3 worm cellular contexts compared by ENCODE assay signal in genomic region chrIII:5709224-5709623, ce11.
TF ChIP-seq lines count a peak whose summit lies in the region.

Gene hpo-28, minus strand, starts transcription at chrIII:5709324.

TF ChIP-seq in whole organism, L1 larva, 84 proteins besides CTCF, POLR2A, EP300 and RAD21:
- TF ChIP-seq fkh-10 (GFP tag; optimal IDR thresholded peaks at IDR 0.05; lab: Kevin White, UChicago) (no peak), Y116A8C.19 (tag; optimal IDR thresholded peaks at IDR 0.05; lab: Kevin White, UChicago; ENCODE audit: borderline replicate concordance) (no peak), snpc-4 (tag; optimal IDR thresholded peaks at IDR 0.05; lab: Kevin White, UChicago) (no peak), pag-3 (tag; optimal IDR thresholded peaks at IDR 0.05; lab: Kevin White, UChicago; ENCODE audit: borderline replicate concordance, insufficient read depth) (no peak), lin-14 (GFP tag; optimal IDR thresholded peaks at IDR 0.05; lab: Kevin White, UChicago) (no peak), rnt-1 (tag; optimal IDR thresholded peaks at IDR 0.05; lab: Kevin White, UChicago) (peak; percentile 13), efl-1 (optimal IDR thresholded peaks at IDR 0.05; lab: Kevin White, UChicago) (no peak), efl-1 (GFP tag; optimal IDR thresholded peaks at IDR 0.05 in 1 of 2; lab: Kevin White, UChicago) (peak in 1 of 2 experiments; percentile 27), lin-13 (GFP tag; optimal IDR thresholded peaks at IDR 0.05; lab: Kevin White, UChicago) (no peak)

TF ChIP-seq in whole organism, L3 larva, 47 proteins besides CTCF, POLR2A, EP300 and RAD21:
- TF ChIP-seq tbx-2 (tag; optimal IDR thresholded peaks at IDR 0.05; lab: Kevin White, UChicago) (no peak), unc-62 (GFP tag; optimal IDR thresholded peaks at IDR 0.05; lab: Kevin White, UChicago) (no peak), elt-2 (tag; optimal IDR thresholded peaks at IDR 0.05; lab: Kevin White, UChicago) (peak; percentile 28)
TF ChIP-seq in whole organism, L3 larva: peak in this region for 1.

TF ChIP-seq in whole organism, mixed stage, embryonic, 35 proteins besides CTCF, POLR2A, EP300 and RAD21:
- TF ChIP-seq zip-8 (tag; optimal IDR thresholded peaks at IDR 0.05; lab: Kevin White, UChicago) (no peak), hlh-1 (tag; optimal IDR thresholded peaks at IDR 0.05; lab: Kevin White, UChicago) (peak; percentile 9)

Comparison
In these comparisons a context has a peak if more than half of its experiments do, and no peak if none do; other contexts are left out.
1. Of the 26 proteins assayed by ChIP-seq in both whole organism, L1 larva and whole organism, L3 larva: peak only in whole organism, L1 larva: none; only in whole organism, L3 larva: elt-2; in both: none; in neither: 25.